Fruit fly (Drosophila melanogaster) S2 (cell line): ENCODE results near the gene slf.

ENCODE experiments used
- CG8478 ChIP-seq: fragments of >200 bp; optimal IDR thresholded peaks from 2 replicates; lab custom pipeline; 2018
- CTCF ChIP-seq, 2 experiments: fragments of >200 bp; optimal IDR thresholded peaks; 2 replicates each; lab custom pipeline; 2018

DNA sequence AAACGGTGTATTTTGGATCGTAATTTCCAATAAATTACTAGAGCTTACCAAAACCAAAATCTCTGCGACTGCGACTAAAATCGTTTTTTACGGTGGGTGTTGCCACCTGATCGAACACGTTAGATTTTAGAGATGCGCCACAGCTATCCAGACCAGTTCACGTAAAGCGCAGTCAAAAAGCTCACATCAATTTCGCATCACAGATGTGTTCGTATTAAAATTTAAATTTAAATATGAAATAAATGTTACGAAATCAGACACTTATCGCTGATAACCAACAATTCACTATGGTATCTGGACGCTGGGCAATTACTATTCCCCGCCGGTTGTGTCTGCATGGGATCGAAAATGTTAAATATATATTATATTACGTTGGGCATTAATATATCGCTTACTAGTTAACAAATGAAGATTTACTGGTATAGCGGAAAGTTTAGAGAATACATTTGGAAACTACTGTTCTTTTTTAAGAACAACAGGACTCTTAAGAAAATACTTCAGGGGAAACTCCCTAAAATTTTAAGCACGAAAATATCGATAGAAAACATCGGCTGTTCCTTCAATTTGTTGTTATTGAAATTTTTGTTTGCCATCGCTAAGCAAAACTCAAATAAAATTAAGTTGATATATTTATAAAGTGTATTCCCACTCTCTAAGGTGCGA, 45.6 kb upstream of the slf start, which contains the start of the genes mxt and CG11927:
- TF ChIP-seq CG8478 (lab: Kevin White, UChicago) (no peak), CTCF (optimal IDR thresholded peaks at IDR 0.05; lab: Kevin White, UChicago) (no peak)
